Worm (Caenorhabditis elegans) whole organism, young adult: ENCODE results near the gene T25B9.8.
A peak's percentile ranks its signal among the peaks of the same experiment; 100 is the strongest.

Experiments
- B0019.2 ChIP-seq: fragments of 200-800 bp; sonication (Bioruptor generic); conservative IDR thresholded peaks from 2 replicates; pipeline ENCODE4 v1.3.6; 2022; ENCODE audit warnings: missing genetic modification reagents, missing genetic modification characterization, missing compliant biosample characterization
- B0035.1 ChIP-seq: sonication (generic microtip); optimal IDR thresholded peaks from 2 replicates; lab custom pipeline; 2016; ENCODE audit warnings: missing genetic modification characterization, mild to moderate bottlenecking, missing compliant biosample characterization, missing genotype, missing genetic modification reagents
- B0261.1 ChIP-seq: sonication (generic microtip); optimal IDR thresholded peaks from 2 replicates; lab custom pipeline; 2016; ENCODE audit warnings: mild to moderate bottlenecking, missing genetic modification characterization, moderate library complexity, missing compliant biosample characterization
- B0336.3 ChIP-seq: fragments of 200-800 bp; sonication (Bioruptor generic); IDR thresholded peaks from 2 replicates; pipeline ENCODE4 v1.3.6; 2022; ENCODE audit warnings: missing genetic modification characterization, missing compliant biosample characterization
- C17E4.6 ChIP-seq: fragments of 200-800 bp; sonication (Bioruptor generic); IDR thresholded peaks from 2 replicates; pipeline ENCODE4 v1.3.6; 2022; ENCODE audit warnings: missing genetic modification reagents, missing genetic modification characterization, missing compliant biosample characterization
- F10E7.11 ChIP-seq: sonication (generic microtip); optimal IDR thresholded peaks from 2 replicates; lab custom pipeline; 2017; ENCODE audit warnings: mild to moderate bottlenecking, missing genetic modification characterization, moderate library complexity, missing compliant biosample characterization
- F23B12.7 ChIP-seq: sonication (generic microtip); optimal IDR thresholded peaks from 2 replicates; lab custom pipeline; 2017; ENCODE audit warnings: missing genetic modification characterization, mild to moderate bottlenecking, missing compliant biosample characterization, antibody characterized with exemption, moderate library complexity; ENCODE audit not compliant: insufficient read depth
- F39B2.1 ChIP-seq: fragments of 200-800 bp; sonication (Bioruptor generic); IDR thresholded peaks from 2 replicates; pipeline ENCODE4 v1.3.6; 2022; ENCODE audit warnings: missing genetic modification reagents, missing genetic modification characterization, missing compliant biosample characterization
- F49E8.2 ChIP-seq: sonication (generic microtip); optimal IDR thresholded peaks from 3 replicates; lab custom pipeline; 2017; ENCODE audit warnings: missing genetic modification characterization, mild to moderate bottlenecking, missing compliant biosample characterization, antibody characterized with exemption, moderate library complexity; ENCODE audit not compliant: insufficient read depth
- F55B11.4 ChIP-seq: sonication (generic microtip); optimal IDR thresholded peaks from 2 replicates; lab custom pipeline; 2016; ENCODE audit warnings: missing compliant biosample characterization, missing genetic modification characterization, borderline replicate concordance; ENCODE audit not compliant: insufficient read depth
- F57A8.1 ChIP-seq: fragments of 200-800 bp; sonication (Bioruptor generic); optimal IDR thresholded peaks from 2 replicates; lab custom pipeline; 2018; ENCODE audit warnings: mild to moderate bottlenecking, missing genetic modification characterization, moderate library complexity, missing compliant biosample characterization
- K12H6.12 ChIP-seq: fragments of 200-800 bp; sonication (Bioruptor generic); optimal IDR thresholded peaks from 2 replicates; lab custom pipeline; 2018; ENCODE audit warnings: mild to moderate bottlenecking, missing genetic modification characterization, missing compliant biosample characterization
- Y53G8AR.9 ChIP-seq: fragments of 200-800 bp; sonication (Bioruptor generic); conservative IDR thresholded peaks from 2 replicates; pipeline ENCODE4 v1.3.6; 2022; ENCODE audit warnings: missing genetic modification reagents, missing genetic modification characterization, missing compliant biosample characterization
- Y67H2A.10 ChIP-seq: fragments of 200-800 bp; sonication (Bioruptor generic); conservative IDR thresholded peaks from 2 replicates; pipeline ENCODE4 v1.3.6; 2022; ENCODE audit warnings: missing genetic modification reagents, missing genetic modification characterization, missing compliant biosample characterization
- akir-1 ChIP-seq: fragments of 200-800 bp; sonication (Bioruptor generic); optimal IDR thresholded peaks from 2 replicates; lab custom pipeline; 2018; ENCODE audit warnings: mild to moderate bottlenecking, missing genetic modification characterization, moderate library complexity, missing compliant biosample characterization
- aptf-2 ChIP-seq: fragments of 200-800 bp; sonication (Bioruptor generic); conservative IDR thresholded peaks from 2 replicates; pipeline ENCODE4 v1.3.6; 2022; ENCODE audit warnings: missing genetic modification reagents, missing genetic modification characterization, missing compliant biosample characterization
- aptf-3 ChIP-seq: fragments of 200-800 bp; sonication (Bioruptor generic); IDR thresholded peaks from 2 replicates; pipeline ENCODE4 v1.3.6; 2022; ENCODE audit warnings: missing genetic modification characterization, missing compliant biosample characterization
- athp-1 ChIP-seq: sonication (generic microtip); optimal IDR thresholded peaks from 2 replicates; lab custom pipeline; 2017; ENCODE audit warnings: mild to moderate bottlenecking, missing genetic modification characterization, missing compliant biosample characterization
- bed-1 ChIP-seq: fragments of 200-800 bp; sonication (Bioruptor generic); IDR thresholded peaks from 2 replicates; pipeline ENCODE4 v1.3.6; 2022; ENCODE audit warnings: missing genetic modification reagents, missing genetic modification characterization, missing compliant biosample characterization
- ccch-3 ChIP-seq: fragments of 200-800 bp; sonication (Bioruptor generic); optimal IDR thresholded peaks from 2 replicates; lab custom pipeline; 2018; ENCODE audit warnings: mild to moderate bottlenecking, missing genetic modification characterization, missing compliant biosample characterization
- cebp-2 ChIP-seq: fragments of 200-800 bp; sonication (Bioruptor generic); IDR thresholded peaks from 2 replicates; pipeline ENCODE4 v1.3.6; 2022; ENCODE audit warnings: missing genetic modification characterization, missing compliant biosample characterization
- ceh-100 ChIP-seq: fragments of 200-800 bp; sonication (Bioruptor generic); IDR thresholded peaks from 2 replicates; pipeline ENCODE4 v1.3.6; 2022; ENCODE audit warnings: missing genetic modification reagents, missing genetic modification characterization, missing compliant biosample characterization
- ceh-79 ChIP-seq: sonication (generic microtip); optimal IDR thresholded peaks from 2 replicates; lab custom pipeline; 2017; ENCODE audit warnings: mild to moderate bottlenecking, missing genetic modification characterization, missing compliant biosample characterization
- die-1 ChIP-seq: sonication (generic microtip); optimal IDR thresholded peaks from 2 replicates; lab custom pipeline; 2016; ENCODE audit warnings: missing genotype, mild to moderate bottlenecking, missing genetic modification characterization, missing compliant biosample characterization
- dox-1 ChIP-seq: fragments of 200-800 bp; sonication (Bioruptor generic); IDR thresholded peaks from 2 replicates; pipeline ENCODE4 v1.3.6; 2022; ENCODE audit warnings: missing genetic modification reagents, missing genetic modification characterization, missing compliant biosample characterization
- egl-18 ChIP-seq: fragments of 200-800 bp; sonication (Bioruptor generic); IDR thresholded peaks from 2 replicates; pipeline ENCODE4 v1.3.6; 2022; ENCODE audit warnings: missing genetic modification reagents, missing genetic modification characterization, missing compliant biosample characterization
- egrh-3 ChIP-seq: fragments of 200-800 bp; sonication (Bioruptor generic); IDR thresholded peaks from 2 replicates; pipeline ENCODE4 v1.3.6; 2022; ENCODE audit warnings: missing genetic modification reagents, missing genetic modification characterization, missing compliant biosample characterization
- fkh-3 ChIP-seq: sonication (generic microtip); optimal IDR thresholded peaks from 2 replicates; lab custom pipeline; 2016; ENCODE audit warnings: mild to moderate bottlenecking, missing genetic modification characterization, missing compliant biosample characterization
- hlh-12 ChIP-seq: sonication (generic microtip); optimal IDR thresholded peaks from 2 replicates; lab custom pipeline; 2016; ENCODE audit warnings: missing genetic modification characterization, missing compliant biosample characterization
- hmg-1.2 ChIP-seq: fragments of 200-800 bp; sonication (Bioruptor generic); IDR thresholded peaks from 2 replicates; pipeline ENCODE4 v1.3.6; 2022; ENCODE audit warnings: missing genetic modification reagents, missing genetic modification characterization, missing compliant biosample characterization
- hrde-1 ChIP-seq: sonication (generic microtip); optimal IDR thresholded peaks from 2 replicates; lab custom pipeline; 2016; ENCODE audit warnings: missing genetic modification characterization, mild to moderate bottlenecking, missing compliant biosample characterization, moderate library complexity, missing genotype, missing genetic modification reagents, borderline replicate concordance
- lin-54 ChIP-seq: fragments of 200-800 bp; sonication (Bioruptor generic); optimal IDR thresholded peaks from 2 replicates; lab custom pipeline; 2018; ENCODE audit warnings: mild to moderate bottlenecking, missing genetic modification characterization, missing compliant biosample characterization
- lsl-1 ChIP-seq: fragments of 200-800 bp; sonication (Bioruptor generic); optimal IDR thresholded peaks from 2 replicates; lab custom pipeline; 2018; ENCODE audit warnings: mild to moderate bottlenecking, missing genetic modification characterization, moderate library complexity, missing compliant biosample characterization
- madf-3 ChIP-seq: fragments of 200-800 bp; sonication (Bioruptor generic); IDR thresholded peaks from 2 replicates; pipeline ENCODE4 v1.3.6; 2022; ENCODE audit warnings: missing genetic modification reagents, missing genetic modification characterization, missing compliant biosample characterization
- nfyb-1 ChIP-seq: fragments of 200-800 bp; sonication (Bioruptor generic); IDR thresholded peaks from 2 replicates; pipeline ENCODE4 v1.3.6; 2022; ENCODE audit warnings: missing genetic modification reagents, missing genetic modification characterization, missing compliant biosample characterization
- rec-8 ChIP-seq, 2 experiments: sonication (generic microtip); optimal IDR thresholded peaks; 2 replicates each; lab custom pipeline; 2016; ENCODE audit warnings: mild to moderate bottlenecking in 2 of 2, missing genetic modification characterization in 2 of 2, missing genetic modification reagents in 2 of 2, missing genotype in 2 of 2, missing biosample characterization in 1 of 2, missing compliant biosample characterization in 1 of 2, moderate library complexity in 1 of 2
- repo-1 ChIP-seq: sonication (generic microtip); optimal IDR thresholded peaks from 2 replicates; lab custom pipeline; 2017; ENCODE audit warnings: mild to moderate bottlenecking, missing genetic modification characterization, missing compliant biosample characterization
- rpc-1 ChIP-seq, 2 experiments: fragments of 150-350 bp in 1 of 2; sonication (generic microtip) in 1 of 2; optimal IDR thresholded peaks; 2 replicates each; lab custom pipeline; 2014 to 2018; ENCODE audit warnings: missing biosample characterization in 1 of 2, missing genetic modification characterization in 1 of 2, missing genetic modification reagents in 1 of 2, missing genotype in 1 of 2
- sdz-38 ChIP-seq: sonication (generic microtip); optimal IDR thresholded peaks from 2 replicates; lab custom pipeline; 2016; ENCODE audit warnings: missing genotype, missing genetic modification characterization, missing compliant biosample characterization
- snpc-1.3 ChIP-seq: sonication (generic microtip); optimal IDR thresholded peaks from 2 replicates; lab custom pipeline; 2017; ENCODE audit warnings: missing genetic modification characterization, mild to moderate bottlenecking, missing compliant biosample characterization, antibody characterized with exemption, moderate library complexity, missing genotype, missing genetic modification reagents; ENCODE audit not compliant: insufficient read depth
- xnd-1 ChIP-seq: sonication (generic microtip); optimal IDR thresholded peaks from 2 replicates; lab custom pipeline; 2016; ENCODE audit warnings: missing genotype, missing genetic modification reagents, missing genetic modification characterization, missing compliant biosample characterization
- zim-3 ChIP-seq: sonication (generic microtip); optimal IDR thresholded peaks from 2 replicates; lab custom pipeline; 2017; ENCODE audit warnings: mild to moderate bottlenecking, missing genetic modification characterization, moderate library complexity, missing compliant biosample characterization
- ztf-22 ChIP-seq: fragments of 200-800 bp; sonication (Bioruptor generic); optimal IDR thresholded peaks from 2 replicates; lab custom pipeline; 2018; ENCODE audit warnings: mild to moderate bottlenecking, missing genetic modification characterization, moderate library complexity, missing compliant biosample characterization

T25B9.8 gene

ce11 chrIV:10737011-10737553, 30.9 kb downstream of the T25B9.8 start, which contains the start of gene grl-21 (continued):
- TF ChIP-seq B0336.3 (peak; percentile 82; the same call in 1 of the 2 replicates), hmg-1.2 (GFP tag; lab: Robert Waterston, UW) (0 out of 2 replicates have a peak, but pooled peaks have one; percentile 11), F10E7.11 (peak; percentile 12), F49E8.2 (tag; lab: Kevin White, UChicago) (peak; percentile 36)

- peak; percentile 89 for TF ChIP-seq lin-54 (GFP tag; lab: Kevin White, UChicago)
- TF ChIP-seq die-1 (tag; lab: Kevin White, UChicago): no peak
- TF ChIP-seq cebp-2 (GFP tag; lab: Robert Waterston, UW): no peak
- no peak for TF ChIP-seq B0336.3
- TF ChIP-seq bed-1 (GFP tag; lab: Robert Waterston, UW): no peak
- no peak for TF ChIP-seq egrh-3 (GFP tag; lab: Robert Waterston, UW)
- no peak for TF ChIP-seq madf-3 (GFP tag; lab: Robert Waterston, UW)
- peak; percentile 39 for TF ChIP-seq F49E8.2 (tag; lab: Kevin White, UChicago)
- TF ChIP-seq snpc-1.3: no peak
- TF ChIP-seq C17E4.6 (GFP tag; lab: Robert Waterston, UW): no peak
- no peak for TF ChIP-seq B0019.2 (GFP tag; lab: Robert Waterston, UW)
- TF ChIP-seq sdz-38: no peak
- no peak for TF ChIP-seq F39B2.1 (GFP tag; lab: Robert Waterston, UW)
- no peak for TF ChIP-seq rpc-1 (optimal IDR thresholded peaks at IDR 0.05; lab: Kevin White, UChicago)
- TF ChIP-seq rpc-1 (tag; optimal IDR thresholded peaks at IDR 0.05; lab: Kevin White, UChicago): no peak
- no peak for TF ChIP-seq B0035.1 (tag; lab: Kevin White, UChicago)
- no peak for TF ChIP-seq ztf-22
- no peak for TF ChIP-seq hlh-12 (tag; lab: Kevin White, UChicago)
- TF ChIP-seq Y53G8AR.9 (GFP tag; lab: Robert Waterston, UW): 0 out of 2 replicates have a peak, but pooled peaks have one; percentile 28
- no peak for TF ChIP-seq aptf-2 (GFP tag; lab: Robert Waterston, UW)
- no peak for TF ChIP-seq rec-8 (tag; optimal IDR thresholded peaks at IDR 0.05; lab: Kevin White, UChicago)
- TF ChIP-seq dox-1 (GFP tag; lab: Robert Waterston, UW): peak; percentile 18; the same call in 1 of the 2 replicates
- TF ChIP-seq K12H6.12 (tag; lab: Kevin White, UChicago): no peak
- TF ChIP-seq zim-3 (tag; lab: Kevin White, UChicago): no peak
- no peak for TF ChIP-seq athp-1 (tag; lab: Kevin White, UChicago)
- peak; percentile 37 for TF ChIP-seq lsl-1
- no peak for TF ChIP-seq ceh-100 (GFP tag; lab: Robert Waterston, UW)
- no peak for TF ChIP-seq ccch-3 (GFP tag; lab: Kevin White, UChicago)
- TF ChIP-seq fkh-3 (tag; lab: Kevin White, UChicago): no peak
- TF ChIP-seq aptf-3 (GFP tag; lab: Robert Waterston, UW): no peak
- no peak for TF ChIP-seq F57A8.1 (GFP tag; lab: Kevin White, UChicago)
- TF ChIP-seq Y67H2A.10: no peak
- TF ChIP-seq repo-1: no peak
- peak; percentile 54 for TF ChIP-seq xnd-1 (tag; lab: Kevin White, UChicago)
- peak; percentile 56 for TF ChIP-seq F23B12.7 (tag; lab: Kevin White, UChicago)
- no peak for TF ChIP-seq nfyb-1
- no peak for TF ChIP-seq ceh-79 (tag; lab: Kevin White, UChicago)
- no peak for TF ChIP-seq akir-1 (GFP tag; lab: Kevin White, UChicago)
- no peak for TF ChIP-seq B0261.1 (tag; lab: Kevin White, UChicago)
- TF ChIP-seq egl-18: no peak
- TF ChIP-seq F55B11.4 (tag; lab: Kevin White, UChicago): no peak
- TF ChIP-seq hrde-1: no peak
Observed at ce11 chrIV:10734527-10735436, 33.2 kb downstream of the T25B9.8 start, which contains the start of the genes orc-5 and cyb-1. orc-5 (minus strand) TSS chrIV:10734588. cyb-1 (plus strand) TSS chrIV:10735216.
